Fruit fly (Drosophila melanogaster): Measurements from ENCODE around the gene Idgf4.

dm6 chrX:9977305-9977704, 46.6 kb upstream of the Idgf4 start, which contains the start of gene CG43386:
- TF ChIP-seq CG6854 (GFP tag; optimal IDR thresholded peaks at IDR 0.05) (no peak), Hr4 (GFP tag; optimal IDR thresholded peaks at IDR 0.05) (no peak), Met (GFP tag; optimal IDR thresholded peaks at IDR 0.05) (no peak), svp (GFP tag) (no peak), acj6 (GFP tag; optimal IDR thresholded peaks at IDR 0.05) (no peak), OdsH (GFP tag; optimal IDR thresholded peaks at IDR 0.05) (no peak), Gug (GFP tag; IDR thresholded peaks at IDR 0.05) (no peak), Blimp-1 (GFP tag; optimal IDR thresholded peaks at IDR 0.05) (peak; percentile 29)
